Fruit fly (Drosophila melanogaster) S2 (cell line): ENCODE results near the gene Neu2.

Source experiments
- CG8478 ChIP-seq: fragments of >200 bp; optimal IDR thresholded peaks from 2 replicates; lab custom pipeline; 2018
- CTCF ChIP-seq, 2 experiments: fragments of >200 bp; optimal IDR thresholded peaks; 2 replicates each; lab custom pipeline; 2018

DNA sequence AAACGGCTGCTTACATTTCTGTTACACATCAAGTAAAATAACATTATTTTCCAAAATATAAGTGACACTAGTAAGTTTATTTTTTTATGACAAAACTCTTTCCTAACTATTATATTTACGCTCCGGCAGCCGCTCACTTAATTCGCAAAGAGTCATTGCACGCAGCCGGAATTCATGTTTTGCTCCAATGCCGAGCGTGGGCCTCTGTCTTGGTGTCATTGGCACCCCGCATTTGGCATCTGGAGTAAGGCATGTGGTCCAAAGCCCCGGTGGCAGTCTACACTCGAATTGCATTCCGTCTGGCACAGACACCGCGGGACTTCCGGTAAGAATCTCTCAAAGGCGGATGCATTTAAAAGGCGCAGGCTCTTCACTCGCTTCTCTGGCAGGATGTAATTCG lies 18.2 kb upstream of the Neu2 start:
- no peak for TF ChIP-seq CG8478 (lab: Kevin White, UChicago)
- TF ChIP-seq CTCF (optimal IDR thresholded peaks at IDR 0.05; lab: Kevin White, UChicago) = no peak
